Fruit fly (Drosophila melanogaster) whole organism, adult: ENCODE measurements around the gene APP-BP1.
A peak's percentile ranks its signal among the peaks of the same experiment; 100 is the strongest.

Experiments
- CG33017 ChIP-seq: fragments of 200-800 bp; sonication (Bioruptor generic); optimal IDR thresholded peaks from 2 replicates; lab custom pipeline; 2018; ENCODE audit warnings: missing biosample characterization, mild to moderate bottlenecking, missing genetic modification characterization, moderate library complexity
- CG7101 ChIP-seq: fragments of 200-800 bp; sonication (Bioruptor generic); optimal IDR thresholded peaks from 2 replicates; lab custom pipeline; 2018; ENCODE audit warnings: missing biosample characterization, mild to moderate bottlenecking, missing genetic modification characterization, moderate library complexity
- Clk ChIP-seq: fragments of 200-800 bp; sonication (Bioruptor generic); optimal IDR thresholded peaks from 2 replicates; lab custom pipeline; 2017; ENCODE audit warnings: missing biosample characterization, missing genetic modification characterization
- Crg-1 ChIP-seq: fragments of 200-800 bp; sonication (Bioruptor generic); optimal IDR thresholded peaks from 2 replicates; lab custom pipeline; 2016; ENCODE audit warnings: missing biosample characterization, missing genetic modification characterization
- Hr96 ChIP-seq: fragments of 200-800 bp; sonication (Bioruptor generic); optimal IDR thresholded peaks from 2 replicates; lab custom pipeline; 2016; ENCODE audit warnings: missing biosample characterization, missing genetic modification characterization
- cic ChIP-seq: fragments of 200-800 bp; sonication (Bioruptor generic); optimal IDR thresholded peaks from 2 replicates; lab custom pipeline; 2017; ENCODE audit warnings: missing biosample characterization, mild to moderate bottlenecking, missing genetic modification characterization, moderate library complexity
- kay ChIP-seq: fragments of 200-800 bp; sonication (Bioruptor generic); peaks from one replicate; lab custom pipeline; 2016; ENCODE audit warnings: missing biosample characterization, missing genetic modification characterization, borderline replicate concordance
- ovo ChIP-seq: fragments of 200-800 bp; sonication (Bioruptor generic); optimal IDR thresholded peaks from 2 replicates; lab custom pipeline; 2016; ENCODE audit warnings: missing biosample characterization, missing genetic modification characterization
- tj ChIP-seq: fragments of 200-800 bp; sonication (Bioruptor generic); optimal IDR thresholded peaks from 3 replicates; lab custom pipeline; 2017; ENCODE audit warnings: missing biosample characterization, mild to moderate bottlenecking, missing genetic modification characterization, moderate library complexity
- toe ChIP-seq: fragments of 200-800 bp; sonication (Bioruptor generic); optimal IDR thresholded peaks from 2 replicates; lab custom pipeline; 2016; ENCODE audit warnings: missing biosample characterization, missing genetic modification characterization

- TF ChIP-seq cic (GFP tag; lab: Kevin White, UChicago) (peak; percentile 77), Hr96 (GFP tag; lab: Kevin White, UChicago) (no peak), Crg-1 (no peak), Clk (GFP tag; lab: Kevin White, UChicago) (no peak), kay (GFP tag; lab: Kevin White, UChicago) (peak; percentile 96), CG33017 (tag; lab: Kevin White, UChicago) (no peak), tj (GFP tag; lab: Kevin White, UChicago) (peak; percentile 48), ovo (GFP tag; lab: Kevin White, UChicago) (no peak), CG7101 (no peak), toe (GFP tag; lab: Kevin White, UChicago) (no peak)
These were observed 14.6 kb upstream of the APP-BP1 start for dm6 chr3L:11083605-11084004.
